Worm (Caenorhabditis elegans) whole organism, early embryonic: ENCODE data around the gene snfc-5.
A peak's percentile ranks its signal among the peaks of the same experiment; 100 is the strongest.

Experiments used
- B0310.2 ChIP-seq: sonication (generic microtip); optimal IDR thresholded peaks from 2 replicates; lab custom pipeline; 2016; ENCODE audit warnings: mild to moderate bottlenecking, missing genetic modification characterization, missing compliant biosample characterization
- F13C5.2 ChIP-seq: sonication (generic microtip); optimal IDR thresholded peaks from 2 replicates; lab custom pipeline; 2017; ENCODE audit warnings: mild to moderate bottlenecking, missing genetic modification characterization, inconsistent platforms, missing compliant biosample characterization
- aly-1 ChIP-seq: sonication (generic microtip); optimal IDR thresholded peaks from 2 replicates; lab custom pipeline; 2016; ENCODE audit warnings: missing genetic modification characterization, missing compliant biosample characterization
- ama-1 ChIP-seq: fragments of 150-350 bp; optimal IDR thresholded peaks from 2 replicates; lab custom pipeline; 2014
- ceh-13 ChIP-seq: fragments of 200-800 bp; sonication (Bioruptor generic); optimal IDR thresholded peaks from 2 replicates; lab custom pipeline; 2018; ENCODE audit warnings: mild to moderate bottlenecking, missing genetic modification characterization, missing compliant biosample characterization
- ceh-36 ChIP-seq: sonication (generic microtip); optimal IDR thresholded peaks from 2 replicates; lab custom pipeline; 2016; ENCODE audit warnings: missing genetic modification characterization, inconsistent platforms, missing compliant biosample characterization
- ets-7 ChIP-seq: sonication (generic microtip); optimal IDR thresholded peaks from 2 replicates; lab custom pipeline; 2016; ENCODE audit warnings: missing genotype, missing genetic modification characterization, missing compliant biosample characterization
- flt-1 ChIP-seq: fragments of 200-800 bp; sonication (Bioruptor generic); IDR thresholded peaks from 2 replicates; pipeline ENCODE4 v1.3.6; 2022; ENCODE audit warnings: missing genetic modification characterization, missing compliant biosample characterization
- hmbx-1 ChIP-seq: sonication (generic microtip); optimal IDR thresholded peaks from 2 replicates; lab custom pipeline; 2016; ENCODE audit warnings: mild to moderate bottlenecking, missing genetic modification characterization, missing compliant biosample characterization
- hmg-4 ChIP-seq: fragments of 200-800 bp; sonication (Bioruptor generic); optimal IDR thresholded peaks from 2 replicates; lab custom pipeline; 2018; ENCODE audit warnings: mild to moderate bottlenecking, missing genetic modification characterization, missing compliant biosample characterization
- hnd-1 ChIP-seq: sonication (generic microtip); optimal IDR thresholded peaks from 2 replicates; lab custom pipeline; 2016; ENCODE audit warnings: missing genetic modification characterization, missing compliant biosample characterization
- pes-1 ChIP-seq: fragments of 200-800 bp; sonication (Bioruptor generic); IDR thresholded peaks from 2 replicates; pipeline ENCODE4 v1.3.6; 2022; ENCODE audit warnings: missing genetic modification reagents, missing genetic modification characterization, missing compliant biosample characterization
- scrt-1 ChIP-seq: fragments of 200-800 bp; sonication (Bioruptor generic); IDR thresholded peaks from 2 replicates; pipeline ENCODE4 v1.3.6; 2022; ENCODE audit warnings: missing genetic modification characterization, missing compliant biosample characterization
- sea-1 ChIP-seq: fragments of 200-800 bp; sonication (Bioruptor generic); conservative IDR thresholded peaks from 2 replicates; pipeline ENCODE4 v1.3.6; 2022; ENCODE audit warnings: missing genetic modification characterization, missing compliant biosample characterization
- tbx-11 ChIP-seq: fragments of 200-800 bp; sonication (Bioruptor generic); IDR thresholded peaks from 2 replicates; pipeline ENCODE4 v1.3.6; 2022; ENCODE audit warnings: missing genetic modification characterization, missing compliant biosample characterization
- tbx-37 ChIP-seq: fragments of 200-800 bp; sonication (Bioruptor generic); conservative IDR thresholded peaks from 2 replicates; pipeline ENCODE4 v1.3.6; 2022; ENCODE audit warnings: missing genetic modification reagents, missing genetic modification characterization, missing compliant biosample characterization
- tra-4 ChIP-seq: sonication (generic microtip); optimal IDR thresholded peaks from 2 replicates; lab custom pipeline; 2017; ENCODE audit warnings: missing genetic modification characterization, missing compliant biosample characterization

The snfc-5 gene

ce11 chrIII:4439493-4439983 is 35.0 kb downstream of the snfc-5 start, which contains the start of gene C28A5.2:
Gene C28A5.2 (minus strand): TSS chrIII:4439543.
- TF ChIP-seq hmg-4, result no peak
- no peak for TF ChIP-seq ets-7 (tag; lab: Kevin White, UChicago)
- no peak for TF ChIP-seq aly-1

ce11 chrIII:4441781-4442180 is 37.2 kb downstream of the snfc-5 start, which contains the start of gene nex-3:
Gene nex-3 (plus strand): TSS chrIII:4442081.
- TF ChIP-seq hmg-4 (no peak), ama-1 (lab: Kevin White, UChicago) (no peak), ceh-36 (tag; lab: Kevin White, UChicago) (no peak), B0310.2 (tag; lab: Kevin White, UChicago) (no peak), ets-7 (tag; lab: Kevin White, UChicago) (no peak)

- TF ChIP-seq tbx-37 (no peak), hmg-4 (no peak), hnd-1 (tag; lab: Kevin White, UChicago) (no peak), pes-1 (no peak), ceh-36 (tag; lab: Kevin White, UChicago) (no peak), B0310.2 (tag; lab: Kevin White, UChicago) (no peak), F13C5.2 (tag; lab: Kevin White, UChicago) (no peak), ets-7 (tag; lab: Kevin White, UChicago) (no peak), sea-1 (GFP tag; lab: Robert Waterston, UW) (no peak), aly-1 (no peak), tbx-11 (GFP tag; lab: Robert Waterston, UW) (no peak), tra-4 (tag; lab: Kevin White, UChicago) (no peak), flt-1 (no peak), hmbx-1 (tag; lab: Kevin White, UChicago) (no peak)
These were observed 39.9 kb downstream of the snfc-5 start for ce11 chrIII:4444492-4444891.

- TF ChIP-seq tra-4 (tag; lab: Kevin White, UChicago) (no peak), tbx-11 (GFP tag; lab: Robert Waterston, UW) (no peak), hmbx-1 (tag; lab: Kevin White, UChicago) (no peak), F13C5.2 (tag; lab: Kevin White, UChicago) (no peak), aly-1 (no peak), hmg-4 (no peak), ama-1 (lab: Kevin White, UChicago) (no peak), B0310.2 (tag; lab: Kevin White, UChicago) (no peak), scrt-1 (GFP tag; lab: Robert Waterston, UW) (no peak), hnd-1 (tag; lab: Kevin White, UChicago) (no peak)
These were observed 43.4 kb downstream of the snfc-5 start for ce11 chrIII:4448029-4448428.

- TF ChIP-seq F13C5.2 (tag; lab: Kevin White, UChicago), result no peak
- TF ChIP-seq tbx-37, result no peak
- TF ChIP-seq B0310.2 (tag; lab: Kevin White, UChicago), result no peak
- no peak for TF ChIP-seq tra-4 (tag; lab: Kevin White, UChicago)
These were observed 44.8 kb downstream of the snfc-5 start for ce11 chrIII:4449357-4449756.

ce11 chrIII:4449893-4450579 is 45.5 kb downstream of the snfc-5 start, which contains the start of gene ceh-43:
Gene ceh-43 (minus strand): TSS chrIII:4449943.
- TF ChIP-seq sea-1 (GFP tag; lab: Robert Waterston, UW), result no peak
- TF ChIP-seq F13C5.2 (tag; lab: Kevin White, UChicago), result no peak
- no peak for TF ChIP-seq ceh-36 (tag; lab: Kevin White, UChicago)
- TF ChIP-seq B0310.2 (tag; lab: Kevin White, UChicago), result no peak
- no peak for TF ChIP-seq aly-1
- no peak for TF ChIP-seq hmbx-1 (tag; lab: Kevin White, UChicago)
- no peak for TF ChIP-seq tbx-37
- no peak for TF ChIP-seq hmg-4
- no peak for TF ChIP-seq scrt-1 (GFP tag; lab: Robert Waterston, UW)
- TF ChIP-seq ets-7 (tag; lab: Kevin White, UChicago), result no peak
- no peak for TF ChIP-seq flt-1
- no peak for TF ChIP-seq tbx-11 (GFP tag; lab: Robert Waterston, UW)
- TF ChIP-seq tra-4 (tag; lab: Kevin White, UChicago), result no peak
- no peak for TF ChIP-seq ama-1 (lab: Kevin White, UChicago)
- no peak for TF ChIP-seq pes-1
- no peak for TF ChIP-seq ceh-13

ce11 chrIII:4450773-4451423 is 46.3 kb downstream of the snfc-5 start:
- TF ChIP-seq sea-1 (GFP tag; lab: Robert Waterston, UW), result no peak
- TF ChIP-seq hmg-4, result peak; percentile 27
- TF ChIP-seq F13C5.2 (tag; lab: Kevin White, UChicago), result peak; percentile 15

ce11 chrIII:4452749-4453148 is 48.2 kb downstream of the snfc-5 start:
- TF ChIP-seq B0310.2 (tag; lab: Kevin White, UChicago), result no peak
- TF ChIP-seq sea-1 (GFP tag; lab: Robert Waterston, UW), result no peak
- no peak for TF ChIP-seq hmbx-1 (tag; lab: Kevin White, UChicago)
- TF ChIP-seq ama-1 (lab: Kevin White, UChicago), result no peak
- TF ChIP-seq pes-1, result no peak
- no peak for TF ChIP-seq tbx-11 (GFP tag; lab: Robert Waterston, UW)
- TF ChIP-seq tra-4 (tag; lab: Kevin White, UChicago), result no peak
- TF ChIP-seq ets-7 (tag; lab: Kevin White, UChicago), result no peak
- no peak for TF ChIP-seq aly-1
